Worm (Caenorhabditis elegans): ENCODE results near the gene srh-257.

srh-257 gene

DNA sequence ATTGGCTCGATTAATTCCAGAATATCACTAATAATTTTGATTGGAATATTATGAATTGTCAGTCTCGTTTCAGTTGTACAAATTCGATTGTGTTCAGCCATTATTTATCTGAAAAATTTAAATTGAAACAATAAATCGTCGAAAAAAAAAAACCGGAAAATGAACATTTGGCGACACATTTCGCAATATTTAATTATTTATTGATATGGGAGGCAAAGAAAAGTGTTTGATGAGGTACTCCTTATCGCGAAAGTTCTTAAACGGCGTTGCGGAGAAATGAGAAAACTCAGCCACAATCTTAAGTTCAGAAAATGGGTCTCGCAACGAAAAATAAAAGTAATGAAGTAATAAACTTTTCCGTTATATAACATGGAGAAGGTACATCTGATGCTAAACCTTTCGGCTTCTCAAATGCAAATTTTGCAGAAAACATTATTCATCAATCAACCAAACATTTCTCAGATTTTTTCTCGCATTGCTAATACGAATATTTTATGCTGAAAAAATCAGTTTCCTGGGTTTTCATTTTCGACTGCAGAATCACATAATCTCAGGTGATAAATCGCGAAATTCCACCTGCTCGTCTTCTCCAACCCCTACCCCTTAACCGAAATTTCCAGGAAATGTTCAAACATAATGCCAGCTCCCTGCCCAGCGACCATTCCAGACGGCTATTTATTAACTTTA, 7.2 kb upstream of the srh-257 start, which contains the start of the genes T06E6.15 and sri-7:
Gene T06E6.15, minus strand, starts transcription at position 101 of the 687 bp plus-strand sequence.
Gene sri-7, plus strand, starts transcription at position 637 of the 687 bp plus-strand sequence.
- TF ChIP-seq fos-1 (tag; optimal IDR thresholded peaks at IDR 0.05) (peak; percentile 33), peb-1 (tag; optimal IDR thresholded peaks at IDR 0.05) (no peak)

ce11 chrV:15401856-15402314, 5.1 kb upstream of the srh-257 start, which contains the start of gene fbxa-135:
TSS of gene fbxa-135 (plus strand) at chrV:15402264.
- no peak for TF ChIP-seq mbf-1 (tag; optimal IDR thresholded peaks at IDR 0.05)
- TF ChIP-seq ama-1 (optimal IDR thresholded peaks at IDR 0.05): no peak
- TF ChIP-seq fos-1 (tag; optimal IDR thresholded peaks at IDR 0.05): peak; percentile 16
- no peak for TF ChIP-seq ztf-1 (GFP tag; conservative IDR thresholded peaks at IDR 0.05)
- TF ChIP-seq unc-62 (GFP tag; optimal IDR thresholded peaks at IDR 0.05): no peak
- no peak for TF ChIP-seq ceh-16 (tag; optimal IDR thresholded peaks at IDR 0.05)
- no peak for TF ChIP-seq mdl-1 (tag; optimal IDR thresholded peaks at IDR 0.05)

DNA sequence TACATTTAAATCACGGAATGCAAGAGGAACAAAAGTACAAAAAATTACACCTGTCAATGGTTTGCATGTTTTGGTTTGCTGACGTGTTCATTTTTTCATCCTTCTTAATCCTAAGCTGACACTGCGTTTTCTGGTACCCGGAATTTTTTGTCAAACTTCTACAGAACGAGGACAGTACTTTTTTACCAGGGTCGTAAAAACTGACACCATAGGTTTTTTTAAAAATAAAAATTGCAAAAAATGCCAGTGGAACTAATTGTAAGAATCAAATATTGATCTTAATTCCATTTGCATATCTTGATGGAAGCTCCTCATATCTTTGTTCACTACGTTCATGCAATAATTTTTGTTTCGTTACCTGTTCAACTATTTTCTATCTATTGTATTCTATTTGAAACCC, 2.2 kb upstream of the srh-257 start, which contains the start of gene srh-258:
Gene srh-258, plus strand, starts transcription at position 301 of the 400 bp plus-strand sequence.
- TF ChIP-seq mab-5 (tag; optimal IDR thresholded peaks at IDR 0.05): no peak
- TF ChIP-seq nhr-77 (tag; optimal IDR thresholded peaks at IDR 0.05): no peak
- TF ChIP-seq nhr-10 (tag; optimal IDR thresholded peaks at IDR 0.05): no peak
- no peak for TF ChIP-seq fos-1 (tag; optimal IDR thresholded peaks at IDR 0.05)
- no peak for TF ChIP-seq crh-2 (tag; optimal IDR thresholded peaks at IDR 0.05)
- TF ChIP-seq nhr-25 (tag; optimal IDR thresholded peaks at IDR 0.05): no peak
- TF ChIP-seq sem-4 (tag; optimal IDR thresholded peaks at IDR 0.05): no peak
- no peak for TF ChIP-seq nhr-237 (tag; optimal IDR thresholded peaks at IDR 0.05)
- TF ChIP-seq dmd-4 (tag; optimal IDR thresholded peaks at IDR 0.05): no peak
- no peak for TF ChIP-seq ztf-11 (tag; optimal IDR thresholded peaks at IDR 0.05)
- TF ChIP-seq lin-11 (tag; optimal IDR thresholded peaks at IDR 0.05): no peak
- TF ChIP-seq lin-39 (tag; optimal IDR thresholded peaks at IDR 0.05): no peak
- no peak for TF ChIP-seq unc-39 (tag; optimal IDR thresholded peaks at IDR 0.05)
- TF ChIP-seq nhr-129 (tag; optimal IDR thresholded peaks at IDR 0.05): no peak
- no peak for TF ChIP-seq unc-55 (GFP tag; optimal IDR thresholded peaks at IDR 0.05)
- TF ChIP-seq unc-62 (GFP tag; optimal IDR thresholded peaks at IDR 0.05): no peak
- TF ChIP-seq F13H6.1 (tag; optimal IDR thresholded peaks at IDR 0.05): no peak

- TF ChIP-seq nhr-21 (tag; optimal IDR thresholded peaks at IDR 0.05) (no peak), unc-62 (GFP tag; optimal IDR thresholded peaks at IDR 0.05) (no peak), sem-4 (tag; optimal IDR thresholded peaks at IDR 0.05) (no peak), elt-1 (tag; optimal IDR thresholded peaks at IDR 0.05) (no peak), fos-1 (tag; optimal IDR thresholded peaks at IDR 0.05) (no peak), aly-2 (tag; optimal IDR thresholded peaks at IDR 0.05) (no peak), lsy-2 (tag; optimal IDR thresholded peaks at IDR 0.05) (no peak), skn-1 (tag; optimal IDR thresholded peaks at IDR 0.05) (no peak), nhr-12 (tag; optimal IDR thresholded peaks at IDR 0.05) (no peak), mab-5 (tag; optimal IDR thresholded peaks at IDR 0.05) (no peak), elt-3 (tag; optimal IDR thresholded peaks at IDR 0.05) (no peak), Y55F3AM.14 (GFP tag; optimal IDR thresholded peaks at IDR 0.05) (no peak), sma-9 (GFP tag; optimal IDR thresholded peaks at IDR 0.05) (no peak), sma-9 (tag; optimal IDR thresholded peaks at IDR 0.05) (no peak), sma-3 (GFP tag; optimal IDR thresholded peaks at IDR 0.05) (no peak)
Observed at ce11 chrV:15412625-15413024, 5.6 kb downstream of the srh-257 start, which contains the start of gene srbc-63. TSS of gene srbc-63 (minus strand) at chrV:15412725.

ce11 chrV:15413847-15414246, 6.8 kb downstream of the srh-257 start, which contains the start of gene srh-264:
TSS of gene srh-264 (plus strand) at chrV:15414147.
- TF ChIP-seq elt-1 (tag; optimal IDR thresholded peaks at IDR 0.05) (no peak), Y55F3AM.14 (GFP tag; optimal IDR thresholded peaks at IDR 0.05) (no peak), R02D3.7 (tag; optimal IDR thresholded peaks at IDR 0.05) (no peak), nhr-10 (tag; optimal IDR thresholded peaks at IDR 0.05) (no peak), snpc-4 (tag; optimal IDR thresholded peaks at IDR 0.05) (no peak), ztf-4 (tag; optimal IDR thresholded peaks at IDR 0.05) (no peak)
